Fruit fly (Drosophila melanogaster) whole organism, pupa: Measurements from ENCODE around the gene CG32388.

Experiments
- CG13204 ChIP-seq: fragments of 200-800 bp; sonication (Bioruptor generic); optimal IDR thresholded peaks from 2 replicates; lab custom pipeline; 2018; ENCODE audit warnings: missing biosample characterization, mild to moderate bottlenecking, missing genetic modification characterization, moderate library complexity
- CG14655 ChIP-seq: fragments of 200-800 bp; sonication (Bioruptor generic); optimal IDR thresholded peaks from 3 replicates; lab custom pipeline; 2017; ENCODE audit warnings: mild to moderate bottlenecking, missing biosample characterization, missing genetic modification reagents, missing genetic modification characterization
- CG17806 ChIP-seq: fragments of 200-800 bp; sonication (Bioruptor generic); optimal IDR thresholded peaks from 2 replicates; lab custom pipeline; 2018; ENCODE audit warnings: missing biosample characterization, mild to moderate bottlenecking, missing genetic modification characterization, moderate library complexity
- CG32121 ChIP-seq: fragments of 200-800 bp; sonication (Bioruptor generic); IDR thresholded peaks from 2 replicates; pipeline ENCODE4 v1.3.6; 2022; ENCODE audit warnings: missing biosample characterization, missing genetic modification characterization
- CG34367 ChIP-seq: fragments of 200-800 bp; sonication (Bioruptor generic); optimal IDR thresholded peaks from 2 replicates; lab custom pipeline; 2018; ENCODE audit warnings: missing biosample characterization, mild to moderate bottlenecking, missing genetic modification characterization
- CG4496 ChIP-seq: fragments of 200-800 bp; sonication (Bioruptor generic); IDR thresholded peaks from 3 replicates; pipeline ENCODE4 v1.3.6; 2022; ENCODE audit warnings: missing biosample characterization, missing genetic modification characterization
- CG8159 ChIP-seq: fragments of 200-800 bp; sonication (Bioruptor generic); optimal IDR thresholded peaks from 3 replicates; lab custom pipeline; 2018; ENCODE audit warnings: missing biosample characterization, mild to moderate bottlenecking, missing genetic modification characterization, moderate library complexity
- D1 ChIP-seq: fragments of 200-800 bp; sonication (Bioruptor generic); optimal IDR thresholded peaks from 2 replicates; lab custom pipeline; 2018; ENCODE audit warnings: missing biosample characterization, mild to moderate bottlenecking, missing genetic modification characterization, moderate library complexity
- EcR ChIP-seq: fragments of 200-800 bp; sonication (Bioruptor generic); optimal IDR thresholded peaks from 3 replicates; lab custom pipeline; 2019; ENCODE audit warnings: missing biosample characterization, missing genetic modification characterization, mild to moderate bottlenecking, moderate library complexity, missing genetic modification reagents
- Ets98B ChIP-seq: fragments of 200-800 bp; sonication (Bioruptor generic); IDR thresholded peaks from 2 replicates; pipeline ENCODE4 v1.3.6; 2022; ENCODE audit warnings: missing biosample characterization, missing genetic modification characterization
- Pif1A ChIP-seq: fragments of 200-800 bp; sonication (Bioruptor generic); optimal IDR thresholded peaks from 3 replicates; lab custom pipeline; 2016; ENCODE audit warnings: missing biosample characterization, missing genetic modification characterization
- Pif1B ChIP-seq: fragments of 200-800 bp; sonication (Bioruptor generic); optimal IDR thresholded peaks from 3 replicates; lab custom pipeline; 2016; ENCODE audit warnings: missing biosample characterization, missing genetic modification characterization
- fd96Ca ChIP-seq: fragments of 200-800 bp; sonication (Bioruptor generic); IDR thresholded peaks from 3 replicates; pipeline ENCODE4 v1.3.6; 2022; ENCODE audit warnings: missing biosample characterization, missing genetic modification characterization

DNA sequence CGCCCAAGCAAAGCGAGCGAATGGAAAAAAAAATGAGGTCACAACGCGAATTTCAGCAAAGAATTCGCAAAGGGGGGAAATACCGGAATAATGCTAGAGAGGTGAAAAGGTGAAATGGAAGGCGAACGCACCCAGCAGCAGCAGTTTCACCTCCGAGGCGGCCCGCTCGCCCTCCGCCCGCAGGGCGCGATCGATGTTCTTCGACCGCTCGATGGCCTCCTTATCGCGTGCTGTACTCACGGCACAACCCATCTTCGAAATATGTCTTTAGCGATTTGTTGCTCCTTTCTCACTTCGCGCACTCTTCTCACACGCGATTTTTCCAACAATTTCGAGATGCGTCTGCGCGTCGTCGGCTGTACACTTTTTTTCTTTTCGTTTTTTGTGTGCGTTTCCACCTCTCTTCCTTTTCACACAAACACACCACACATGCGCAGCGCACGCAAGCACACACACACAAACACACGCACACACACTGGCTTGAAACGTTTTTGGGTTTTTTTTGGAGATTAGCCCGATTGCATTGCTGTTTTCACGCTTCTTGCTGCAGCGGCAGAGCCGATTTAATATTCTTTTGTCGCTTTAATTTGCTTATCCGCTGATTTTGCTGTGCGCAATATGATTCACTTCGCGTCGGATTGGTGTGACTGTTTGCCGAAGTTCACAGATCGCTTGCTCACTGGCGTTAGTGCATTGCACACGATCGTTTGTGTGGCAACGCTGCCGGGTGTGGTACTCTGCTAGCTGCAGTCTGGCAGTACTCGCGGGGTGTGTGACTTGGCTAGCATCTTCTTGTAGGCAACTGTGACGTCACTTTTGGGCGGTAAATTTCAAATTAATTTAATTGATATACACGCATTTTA is 4.8 kb downstream of the CG32388 start, which contains the start of gene Galphai:
- peak; percentile 21 for TF ChIP-seq Pif1B
- peak; percentile 67 for TF ChIP-seq EcR (GFP tag; lab: Kevin White, UChicago)
- peak; percentile 37 for TF ChIP-seq CG13204 (GFP tag; lab: Kevin White, UChicago)
- TF ChIP-seq CG34367, result no peak
- TF ChIP-seq CG32121, result no peak
- no peak for TF ChIP-seq D1
- peak; percentile 38 for TF ChIP-seq CG8159 (tag; lab: Kevin White, UChicago)
- TF ChIP-seq CG4496, result no peak; the same call in 2 of the 3 replicates
- TF ChIP-seq CG14655 (GFP tag; lab: Kevin White, UChicago), result no peak
- TF ChIP-seq Pif1A (GFP tag; lab: Kevin White, UChicago), result no peak
- TF ChIP-seq CG17806 (tag; lab: Kevin White, UChicago), result no peak
- TF ChIP-seq Ets98B (GFP tag; lab: Robert Waterston, UW), result peak; percentile 25; the same call in 1 of the 2 replicates
- TF ChIP-seq fd96Ca (GFP tag; lab: Robert Waterston, UW), result peak; percentile 41; the same call in 1 of the 3 replicates
